Fruit fly (Drosophila melanogaster) whole organism, pupa: ENCODE measurements around the gene CG11679.

Experiments used
- CG12605 ChIP-seq: fragments of 200-800 bp; sonication (Bioruptor generic); IDR thresholded peaks from 2 replicates; pipeline ENCODE4 v1.3.6; 2022; ENCODE audit warnings: missing biosample characterization, missing genetic modification characterization
- CG13204 ChIP-seq: fragments of 200-800 bp; sonication (Bioruptor generic); optimal IDR thresholded peaks from 2 replicates; lab custom pipeline; 2018; ENCODE audit warnings: missing biosample characterization, mild to moderate bottlenecking, missing genetic modification characterization, moderate library complexity
- CG15710 ChIP-seq: fragments of 200-800 bp; sonication (Bioruptor generic); optimal IDR thresholded peaks from 2 replicates; lab custom pipeline; 2018; ENCODE audit warnings: missing biosample characterization, mild to moderate bottlenecking, missing genetic modification characterization, moderate library complexity
- CG17806 ChIP-seq: fragments of 200-800 bp; sonication (Bioruptor generic); optimal IDR thresholded peaks from 2 replicates; lab custom pipeline; 2018; ENCODE audit warnings: missing biosample characterization, mild to moderate bottlenecking, missing genetic modification characterization, moderate library complexity
- CG32121 ChIP-seq: fragments of 200-800 bp; sonication (Bioruptor generic); IDR thresholded peaks from 2 replicates; pipeline ENCODE4 v1.3.6; 2022; ENCODE audit warnings: missing biosample characterization, missing genetic modification characterization
- CG34367 ChIP-seq: fragments of 200-800 bp; sonication (Bioruptor generic); optimal IDR thresholded peaks from 2 replicates; lab custom pipeline; 2018; ENCODE audit warnings: missing biosample characterization, mild to moderate bottlenecking, missing genetic modification characterization
- Snoo ChIP-seq: fragments of 200-800 bp; sonication (Bioruptor generic); optimal IDR thresholded peaks from 3 replicates; lab custom pipeline; 2017; ENCODE audit warnings: missing biosample characterization, mild to moderate bottlenecking, missing genetic modification characterization, inconsistent platforms
- rn ChIP-seq: fragments of 200-800 bp; sonication (Bioruptor generic); IDR thresholded peaks from 2 replicates; pipeline ENCODE4 v1.3.6; 2022; ENCODE audit warnings: missing biosample characterization, missing genetic modification characterization

DNA sequence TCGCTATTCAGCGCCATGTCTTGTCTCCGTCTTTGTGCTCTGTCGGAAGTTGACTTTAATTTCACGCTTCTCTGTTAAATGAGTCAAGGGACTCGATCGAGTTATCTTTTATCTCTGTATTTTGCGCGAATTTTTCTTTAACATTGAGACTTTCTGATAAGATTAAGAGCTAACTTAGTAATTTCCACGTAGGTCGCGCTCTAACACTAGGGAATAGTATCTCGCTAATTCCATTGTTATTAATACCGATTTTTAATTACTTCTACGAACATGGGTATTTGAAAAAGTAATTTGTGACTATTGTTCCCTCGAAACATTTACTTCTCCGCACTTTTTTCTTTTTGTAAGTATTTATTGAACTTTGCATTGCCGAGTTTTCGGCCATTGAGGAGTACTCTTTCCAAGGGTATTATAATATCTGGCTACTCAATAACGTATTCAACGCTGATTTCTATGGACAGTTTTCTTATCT is 27.7 kb upstream of the CG11679 start, which contains the start of gene CG8952:
- TF ChIP-seq CG13204 (GFP tag; lab: Kevin White, UChicago) (no peak), CG17806 (tag; lab: Kevin White, UChicago) (no peak), CG15710 (tag; lab: Kevin White, UChicago) (no peak), rn (no peak), CG34367 (tag; lab: Kevin White, UChicago) (no peak), CG32121 (GFP tag; lab: Robert Waterston, UW) (no peak), Snoo (no peak), CG12605 (GFP tag; lab: Robert Waterston, UW) (no peak)
